Worm (Caenorhabditis elegans) whole organism, L4 larva: ENCODE data around the gene F58G6.7.

Source experiments
- D1046.2 ChIP-seq: fragments of 200-800 bp; sonication (Bioruptor generic); IDR thresholded peaks from 2 replicates; pipeline ENCODE4 v1.3.6; 2022; ENCODE audit warnings: missing genetic modification characterization, missing compliant biosample characterization
- T20F7.1 ChIP-seq: fragments of 200-800 bp; sonication (Bioruptor generic); optimal IDR thresholded peaks from 2 replicates; lab custom pipeline; 2018; ENCODE audit warnings: mild to moderate bottlenecking, missing genetic modification characterization, missing compliant biosample characterization
- T26A8.4 ChIP-seq: fragments of 200-800 bp; sonication (Bioruptor generic); IDR thresholded peaks from 2 replicates; pipeline ENCODE4 v1.3.6; 2022; ENCODE audit warnings: missing genetic modification characterization, missing compliant biosample characterization
- Y75B8A.6 ChIP-seq: fragments of 200-800 bp; sonication (Bioruptor generic); IDR thresholded peaks from 2 replicates; pipeline ENCODE4 v1.3.6; 2022; ENCODE audit warnings: missing genetic modification reagents, missing genetic modification characterization, missing compliant biosample characterization
- ZK337.2 ChIP-seq: fragments of 200-800 bp; sonication (Bioruptor generic); IDR thresholded peaks from 2 replicates; pipeline ENCODE4 v1.3.6; 2022; ENCODE audit warnings: missing genetic modification reagents, missing genetic modification characterization, missing compliant biosample characterization
- ZK546.5 ChIP-seq, 2 experiments: sonication (generic microtip); optimal IDR thresholded peaks; 2 replicates each; lab custom pipeline; 2017; ENCODE audit warnings: missing biosample characterization in 2 of 2, missing genetic modification characterization in 2 of 2
- aly-2 ChIP-seq: sonication (generic microtip); optimal IDR thresholded peaks from 2 replicates; lab custom pipeline; 2018; ENCODE audit warnings: missing biosample characterization, missing genetic modification characterization
- ama-1 ChIP-seq: fragments of 150-350 bp; optimal IDR thresholded peaks from 2 replicates; lab custom pipeline; 2014; ENCODE audit warnings: inconsistent platforms, mixed read lengths
- ceh-20 ChIP-seq: fragments of 200-800 bp; sonication (Bioruptor generic); IDR thresholded peaks from 2 replicates; pipeline ENCODE4 v1.3.6; 2022; ENCODE audit warnings: missing genetic modification reagents, missing genetic modification characterization, missing compliant biosample characterization
- ceh-28 ChIP-seq: fragments of 150-350 bp; optimal IDR thresholded peaks from 2 replicates; lab custom pipeline; 2014; ENCODE audit warnings: missing biosample characterization, missing genetic modification reagents, missing genetic modification characterization
- ceh-44 ChIP-seq: fragments of 200-800 bp; sonication (Bioruptor generic); IDR thresholded peaks from 2 replicates; pipeline ENCODE4 v1.3.6; 2022; ENCODE audit warnings: missing genetic modification reagents, missing genetic modification characterization, missing compliant biosample characterization
- ceh-62 ChIP-seq: sonication (generic microtip); optimal IDR thresholded peaks from 2 replicates; lab custom pipeline; 2017; ENCODE audit warnings: missing biosample characterization, missing genetic modification characterization
- ceh-82 ChIP-seq: sonication (generic microtip); optimal IDR thresholded peaks from 2 replicates; lab custom pipeline; 2017; ENCODE audit warnings: missing biosample characterization, missing genetic modification characterization
- ces-1 ChIP-seq: fragments of 150-350 bp; sonication (generic microtip); optimal IDR thresholded peaks from 4 replicates; lab custom pipeline; 2014; ENCODE audit warnings: missing biosample characterization, missing genetic modification reagents, missing genetic modification characterization
- cey-2 ChIP-seq: sonication (generic microtip); optimal IDR thresholded peaks from 3 replicates; lab custom pipeline; 2017; ENCODE audit warnings: missing genetic modification characterization, mild to moderate bottlenecking, missing compliant biosample characterization, antibody characterized with exemption, borderline replicate concordance; ENCODE audit not compliant: insufficient read depth
- daf-16 ChIP-seq, 3 experiments: sonication (generic microtip); optimal IDR thresholded peaks; 2 replicates each; lab custom pipeline; 2016 to 2017; ENCODE audit warnings: missing genetic modification characterization in 3 of 3, missing genetic modification reagents in 3 of 3, mild to moderate bottlenecking in 2 of 3, missing compliant biosample characterization in 2 of 3, missing biosample characterization in 1 of 3, moderate library complexity in 1 of 3
- daf-19 ChIP-seq: fragments of 200-800 bp; sonication (Bioruptor generic); conservative IDR thresholded peaks from 2 replicates; pipeline ENCODE4 v1.3.6; 2022; ENCODE audit warnings: missing genetic modification characterization, missing compliant biosample characterization
- daf-8 ChIP-seq: fragments of 200-800 bp; sonication (Bioruptor generic); IDR thresholded peaks from 2 replicates; pipeline ENCODE4 v1.3.6; 2022; ENCODE audit warnings: missing genetic modification characterization, missing compliant biosample characterization
- dpl-1 ChIP-seq: fragments of 150-350 bp; optimal IDR thresholded peaks from 2 replicates; lab custom pipeline; 2014; ENCODE audit warnings: missing biosample characterization, missing genetic modification reagents, missing genetic modification characterization
- duxl-1 ChIP-seq: sonication (generic microtip); optimal IDR thresholded peaks from 2 replicates; lab custom pipeline; 2016; ENCODE audit warnings: mild to moderate bottlenecking, missing genetic modification characterization, moderate library complexity, missing compliant biosample characterization; ENCODE audit not compliant: poor library complexity
- egl-27 ChIP-seq: sonication (generic microtip); optimal IDR thresholded peaks from 3 replicates; lab custom pipeline; 2017; ENCODE audit warnings: missing biosample characterization, missing genetic modification reagents, missing genetic modification characterization
- fos-1 ChIP-seq: fragments of 150-350 bp; optimal IDR thresholded peaks from 2 replicates; lab custom pipeline; 2014; ENCODE audit warnings: missing biosample characterization, missing genetic modification characterization
- hif-1 ChIP-seq, 2 experiments: sonication (generic microtip); optimal IDR thresholded peaks; 2 replicates each; lab custom pipeline; 2016 to 2017; ENCODE audit warnings: missing compliant biosample characterization in 2 of 2, missing genetic modification characterization in 2 of 2, missing genetic modification reagents in 2 of 2, missing genotype in 2 of 2, mild to moderate bottlenecking in 1 of 2
- hlh-11 ChIP-seq: fragments of 200-800 bp; sonication (Bioruptor generic); optimal IDR thresholded peaks from 2 replicates; lab custom pipeline; 2018; ENCODE audit warnings: mild to moderate bottlenecking, missing genetic modification characterization, missing compliant biosample characterization
- hlh-30 ChIP-seq: sonication (generic microtip); optimal IDR thresholded peaks from 2 replicates; lab custom pipeline; 2017; ENCODE audit warnings: antibody characterized with exemption, mild to moderate bottlenecking, missing genetic modification characterization, missing compliant biosample characterization; ENCODE audit not compliant: insufficient read depth
- jun-1 ChIP-seq: fragments of 150-350 bp; optimal IDR thresholded peaks from 2 replicates; lab custom pipeline; 2014; ENCODE audit warnings: missing biosample characterization, missing genetic modification reagents, missing genetic modification characterization
- lim-7 ChIP-seq: fragments of 200-800 bp; sonication (Bioruptor generic); IDR thresholded peaks from 2 replicates; pipeline ENCODE4 v1.3.6; 2022; ENCODE audit warnings: missing genetic modification characterization, missing compliant biosample characterization
- lin-1 ChIP-seq: fragments of 200-800 bp; sonication (Bioruptor generic); IDR thresholded peaks from 2 replicates; pipeline ENCODE4 v1.3.6; 2022; ENCODE audit warnings: missing genetic modification reagents, missing genetic modification characterization, missing compliant biosample characterization
- lin-39 ChIP-seq: fragments of 150-350 bp; optimal IDR thresholded peaks from 2 replicates; lab custom pipeline; 2014; ENCODE audit warnings: missing biosample characterization, missing genetic modification reagents, missing genetic modification characterization
- lir-3 ChIP-seq: sonication (generic microtip); optimal IDR thresholded peaks from 2 replicates; lab custom pipeline; 2016; ENCODE audit warnings: mild to moderate bottlenecking, missing genetic modification characterization, missing compliant biosample characterization
- madf-9 ChIP-seq: fragments of 200-800 bp; sonication (Bioruptor generic); conservative IDR thresholded peaks from 2 replicates; pipeline ENCODE4 v1.3.6; 2022; ENCODE audit warnings: missing genetic modification reagents, missing genetic modification characterization, missing compliant biosample characterization
- mxl-3 ChIP-seq: fragments of 200-800 bp; sonication (Bioruptor generic); optimal IDR thresholded peaks from 2 replicates; lab custom pipeline; 2018; ENCODE audit warnings: mild to moderate bottlenecking, missing genetic modification characterization, missing compliant biosample characterization
- nhr-42 ChIP-seq: fragments of 200-800 bp; sonication (Bioruptor generic); IDR thresholded peaks from 2 replicates; pipeline ENCODE4 v1.3.6; 2022; ENCODE audit warnings: missing genetic modification characterization, missing compliant biosample characterization
- nhr-48 ChIP-seq: sonication (generic microtip); optimal IDR thresholded peaks from 2 replicates; lab custom pipeline; 2016; ENCODE audit warnings: mild to moderate bottlenecking, missing genetic modification characterization, missing compliant biosample characterization
- nhr-76 ChIP-seq: fragments of 150-350 bp; optimal IDR thresholded peaks from 2 replicates; lab custom pipeline; 2014; ENCODE audit warnings: missing biosample characterization, missing genetic modification characterization
- pha-4 ChIP-seq, 2 experiments: fragments of 150-350 bp in 1 of 2; fragments of 200-800 bp in 1 of 2; sonication (Bioruptor generic) in 1 of 2; IDR thresholded peaks in 1 of 2; optimal IDR thresholded peaks in 1 of 2; 2 replicates each; pipeline versions ENCODE4 v1.3.6 to Lab custom; 2014 to 2022; ENCODE audit warnings: missing genetic modification characterization in 2 of 2, missing genetic modification reagents in 2 of 2, missing biosample characterization in 1 of 2, missing compliant biosample characterization in 1 of 2
- pqm-1 ChIP-seq: sonication (generic microtip); optimal IDR thresholded peaks from 2 replicates; lab custom pipeline; 2017; ENCODE audit warnings: missing biosample characterization, missing genetic modification characterization
- rbr-2 ChIP-seq: sonication (generic microtip); optimal IDR thresholded peaks from 2 replicates; lab custom pipeline; 2016; ENCODE audit warnings: missing genotype, missing genetic modification characterization, missing compliant biosample characterization
- saeg-2 ChIP-seq: fragments of 200-800 bp; sonication (Bioruptor generic); IDR thresholded peaks from 2 replicates; pipeline ENCODE4 v1.3.6; 2022; ENCODE audit warnings: missing genetic modification reagents, missing genetic modification characterization, missing compliant biosample characterization
- set-16 ChIP-seq: fragments of 200-800 bp; sonication (Bioruptor generic); IDR thresholded peaks from 2 replicates; pipeline ENCODE4 v1.3.6; 2022; ENCODE audit warnings: missing genetic modification reagents, missing genetic modification characterization, missing compliant biosample characterization
- spr-3 ChIP-seq: fragments of 200-800 bp; sonication (Bioruptor generic); optimal IDR thresholded peaks from 2 replicates; lab custom pipeline; 2018; ENCODE audit warnings: mild to moderate bottlenecking, missing genetic modification characterization, missing compliant biosample characterization
- tag-97 ChIP-seq: fragments of 200-800 bp; sonication (Bioruptor generic); IDR thresholded peaks from 2 replicates; pipeline ENCODE4 v1.3.6; 2022; ENCODE audit warnings: missing genetic modification characterization, missing compliant biosample characterization
- unc-130 ChIP-seq: sonication (generic microtip); optimal IDR thresholded peaks from 2 replicates; lab custom pipeline; 2016; ENCODE audit warnings: missing genetic modification reagents, missing genetic modification characterization, missing compliant biosample characterization
- unc-39 ChIP-seq: sonication (generic microtip); optimal IDR thresholded peaks from 2 replicates; lab custom pipeline; 2017; ENCODE audit warnings: missing biosample characterization, missing genetic modification characterization
- unc-62 ChIP-seq, 3 experiments: fragments of 150-350 bp in 1 of 3; sonication (generic microtip); optimal IDR thresholded peaks in 2 of 3; peaks in 1 of 3; 1 replicate in 1 of 3; 2 replicates in 2 of 3; lab custom pipeline; 2014 to 2017; ENCODE audit warnings: missing biosample characterization in 3 of 3, missing genetic modification characterization in 3 of 3, missing genetic modification reagents in 3 of 3, missing genotype in 1 of 3
- zip-2 ChIP-seq: fragments of 150-350 bp; optimal IDR thresholded peaks from 2 replicates; lab custom pipeline; 2014; ENCODE audit warnings: missing biosample characterization, missing genetic modification characterization
- ztf-11 ChIP-seq: fragments of 150-350 bp; optimal IDR thresholded peaks from 2 replicates; lab custom pipeline; 2014; ENCODE audit warnings: missing biosample characterization, missing genetic modification characterization

The F58G6.7 gene

DNA sequence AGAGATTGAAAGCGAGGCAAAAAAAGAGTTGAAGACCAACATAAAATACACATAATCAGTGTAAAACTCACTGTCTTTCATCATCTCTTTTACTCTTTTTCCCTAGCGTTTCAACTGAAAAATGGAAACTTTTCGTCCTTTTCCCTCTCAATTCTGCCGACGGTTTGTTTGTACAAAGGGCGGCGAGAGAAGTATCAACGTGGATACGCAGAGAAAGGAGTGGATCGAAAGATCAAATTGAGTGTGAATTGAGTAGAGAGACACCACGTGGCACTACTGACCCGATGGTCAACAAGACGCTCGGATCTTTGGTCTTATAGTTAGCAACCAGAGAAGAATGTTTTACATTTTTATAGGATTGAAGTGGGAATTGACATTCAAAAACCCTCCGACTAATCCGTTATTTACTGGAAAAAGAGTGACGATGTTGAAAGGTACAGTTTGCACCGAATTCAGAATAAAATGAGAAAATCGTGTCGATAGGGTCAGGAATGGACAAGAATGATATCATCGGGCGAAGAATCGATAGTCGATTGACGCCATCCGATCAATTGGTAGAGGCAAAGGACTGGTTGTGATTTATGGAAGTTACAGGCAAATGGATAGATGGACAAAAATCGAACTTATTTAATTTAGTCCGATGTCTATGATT lies 17.0 kb downstream of the F58G6.7 start (continued):
- TF ChIP-seq dpl-1 (GFP tag; lab: Kevin White, UChicago) (no peak), lin-39 (tag; lab: Kevin White, UChicago) (no peak), aly-2 (tag; lab: Kevin White, UChicago) (no peak), T26A8.4 (GFP tag; lab: Robert Waterston, UW) (no peak), ceh-20 (GFP tag; lab: Robert Waterston, UW) (no peak), cey-2 (tag; lab: Kevin White, UChicago) (no peak), mxl-3 (peak; percentile 86), pqm-1 (tag; lab: Kevin White, UChicago) (peak; percentile 79), saeg-2 (GFP tag; lab: Robert Waterston, UW) (no peak), ceh-62 (tag; lab: Kevin White, UChicago) (no peak), unc-130 (GFP tag; lab: Kevin White, UChicago) (no peak), ceh-82 (tag; lab: Kevin White, UChicago) (no peak), pha-4 (GFP tag; IDR thresholded peaks at IDR 0.05; lab: Robert Waterston, UW) (peak; percentile 57; the same call in 1 of the 2 replicates), pha-4 (tag; optimal IDR thresholded peaks at IDR 0.05; lab: Kevin White, UChicago) (peak; percentile 91), lir-3 (no peak), unc-39 (tag; lab: Kevin White, UChicago) (no peak), rbr-2 (tag; lab: Kevin White, UChicago) (peak; percentile 13)
- TF ChIP-seq, all 104 proteins: peak for 26

DNA sequence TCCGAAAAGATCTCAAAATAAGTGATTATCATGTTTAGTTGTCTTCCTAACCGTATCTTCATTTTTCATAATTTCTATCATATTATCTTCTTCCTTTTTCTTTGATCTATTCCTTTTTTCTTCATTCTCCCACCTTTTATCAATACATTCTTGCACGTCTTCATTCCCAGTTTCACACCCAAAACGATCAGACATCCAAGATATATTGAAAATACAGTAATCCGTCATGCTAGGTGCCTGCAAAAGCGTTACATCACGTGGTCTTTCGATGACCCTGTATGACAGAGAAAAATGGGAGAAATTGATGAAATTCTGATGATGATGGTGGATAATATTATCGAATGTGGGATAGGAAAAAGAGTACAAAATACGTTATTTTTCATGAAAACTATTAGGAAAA lies 18.3 kb downstream of the F58G6.7 start:
- TF ChIP-seq ceh-44 (GFP tag; lab: Robert Waterston, UW) (no peak), nhr-76 (no peak), lin-1 (GFP tag; lab: Robert Waterston, UW) (no peak), hlh-30 (peak; percentile 71), unc-39 (tag; lab: Kevin White, UChicago) (no peak), pqm-1 (tag; lab: Kevin White, UChicago) (no peak), tag-97 (GFP tag; lab: Robert Waterston, UW) (no peak), D1046.2 (GFP tag; lab: Robert Waterston, UW) (no peak), duxl-1 (tag; lab: Kevin White, UChicago) (no peak), Y75B8A.6 (GFP tag; lab: Robert Waterston, UW) (no peak), jun-1 (tag; lab: Kevin White, UChicago) (no peak), nhr-48 (tag; lab: Kevin White, UChicago) (peak; percentile 32), ZK546.5 (tag; optimal IDR thresholded peaks at IDR 0.05; lab: Kevin White, UChicago) (no peak), daf-16 (GFP tag; optimal IDR thresholded peaks at IDR 0.05; lab: Kevin White, UChicago) (no peak), daf-16 (tag; optimal IDR thresholded peaks at IDR 0.05; lab: Kevin White, UChicago) (no peak), dpl-1 (GFP tag; lab: Kevin White, UChicago) (no peak), hif-1 (tag; optimal IDR thresholded peaks at IDR 0.05; lab: Kevin White, UChicago) (no peak), fos-1 (tag; lab: Kevin White, UChicago) (no peak), lim-7 (GFP tag; lab: Robert Waterston, UW) (no peak), daf-19 (GFP tag; lab: Robert Waterston, UW) (no peak), T20F7.1 (no peak), ceh-82 (tag; lab: Kevin White, UChicago) (no peak), nhr-42 (GFP tag; lab: Robert Waterston, UW) (no peak), unc-62 (GFP tag; optimal IDR thresholded peaks at IDR 0.05 in 1 of 2; lab: Kevin White, UChicago) (peak in 1 of 2 experiments; percentile 66), unc-62 (tag; optimal IDR thresholded peaks at IDR 0.05; lab: Kevin White, UChicago) (no peak), ama-1 (lab: Kevin White, UChicago) (no peak), ztf-11 (tag; lab: Kevin White, UChicago) (no peak), ZK337.2 (no peak), madf-9 (GFP tag; lab: Robert Waterston, UW) (no peak), egl-27 (tag; lab: Kevin White, UChicago) (no peak), ces-1 (no peak), ceh-28 (no peak), spr-3 (GFP tag; lab: Kevin White, UChicago) (no peak), hlh-11 (peak; percentile 73), set-16 (GFP tag; lab: Robert Waterston, UW) (no peak), cey-2 (tag; lab: Kevin White, UChicago) (peak; percentile 53), saeg-2 (GFP tag; lab: Robert Waterston, UW) (no peak), daf-8 (GFP tag; lab: Robert Waterston, UW) (no peak), zip-2 (tag; lab: Kevin White, UChicago) (no peak)
